Fruit fly (Drosophila melanogaster): ENCODE results near the gene Src64B.

DNA sequence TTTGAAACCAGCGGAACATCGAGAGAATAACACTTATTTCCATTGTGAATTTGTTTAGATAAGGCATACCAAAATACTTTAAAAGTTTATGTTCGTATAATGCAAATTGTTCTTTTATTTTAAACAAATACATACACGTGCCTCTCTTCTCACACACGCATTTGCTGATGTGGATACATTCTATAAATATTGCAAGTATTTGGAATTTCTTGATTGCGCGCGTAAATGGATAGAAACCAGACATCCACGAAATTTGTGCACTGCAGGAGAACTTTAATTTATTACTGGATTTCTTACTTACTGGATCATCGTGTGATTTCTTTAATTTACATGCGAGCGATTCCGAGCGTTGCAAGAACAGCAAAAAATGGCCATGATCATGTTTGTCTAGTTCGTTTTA, 81.4 kb downstream of the Src64B start:
- TF ChIP-seq CTCF (optimal IDR thresholded peaks at IDR 0.05): no peak
- no peak for TF ChIP-seq CG8478 (optimal IDR thresholded peaks at IDR 0.05)

All from S2 (cell line).